Worm (Caenorhabditis elegans) whole organism, L4/young adult: Measurements from ENCODE around the gene Y38C1BA.1.

ENCODE experiments used
- W03F9.2 ChIP-seq: fragments of 150-350 bp; optimal IDR thresholded peaks from 2 replicates; lab custom pipeline; 2014; ENCODE audit warnings: missing biosample characterization, missing genetic modification characterization
- dao-5 ChIP-seq: sonication (generic microtip); optimal IDR thresholded peaks from 2 replicates; lab custom pipeline; 2016; ENCODE audit warnings: missing genotype, missing genetic modification characterization, moderate library complexity, missing compliant biosample characterization
- him-1 ChIP-seq: sonication (generic microtip); optimal IDR thresholded peaks from 2 replicates; lab custom pipeline; 2016; ENCODE audit warnings: missing genotype, missing genetic modification reagents, missing genetic modification characterization, missing compliant biosample characterization

Y38C1BA.1 gene

ce11 chrIV:1803882-1804281, at the start of gene Y38C1BA.1:
Gene Y38C1BA.1, minus strand, starts transcription at chrIV:1803982.
- no peak for TF ChIP-seq him-1 (tag; lab: Kevin White, UChicago)

ce11 chrIV:1847912-1848311, 44.1 kb upstream of the Y38C1BA.1 start, which contains the start of gene egl-4:
Gene egl-4, plus strand, starts transcription at chrIV:1848071.
- TF ChIP-seq dao-5, result no peak
- TF ChIP-seq W03F9.2 (tag; lab: Kevin White, UChicago), result no peak

ce11 chrIV:1846451-1846850, 42.7 kb upstream of the Y38C1BA.1 start:
- TF ChIP-seq dao-5 (no peak), W03F9.2 (tag; lab: Kevin White, UChicago) (no peak), him-1 (tag; lab: Kevin White, UChicago) (no peak)

- no peak for TF ChIP-seq W03F9.2 (tag; lab: Kevin White, UChicago)
- peak; percentile 48 for TF ChIP-seq him-1 (tag; lab: Kevin White, UChicago)
Measured at ce11 chrIV:1845061-1845460, 41.3 kb upstream of the Y38C1BA.1 start.

- TF ChIP-seq dao-5 (no peak), him-1 (tag; lab: Kevin White, UChicago) (no peak)
Measured at ce11 chrIV:1844624-1845023, 40.8 kb upstream of the Y38C1BA.1 start.

- TF ChIP-seq W03F9.2 (tag; lab: Kevin White, UChicago) (no peak), dao-5 (no peak), him-1 (tag; lab: Kevin White, UChicago) (no peak)
Measured at ce11 chrIV:1843611-1844010, 39.8 kb upstream of the Y38C1BA.1 start.

- no peak for TF ChIP-seq W03F9.2 (tag; lab: Kevin White, UChicago)
- no peak for TF ChIP-seq dao-5
- no peak for TF ChIP-seq him-1 (tag; lab: Kevin White, UChicago)
Measured at ce11 chrIV:1842314-1842713, 38.5 kb upstream of the Y38C1BA.1 start.

- TF ChIP-seq W03F9.2 (tag; lab: Kevin White, UChicago), result no peak
- TF ChIP-seq him-1 (tag; lab: Kevin White, UChicago), result no peak
- no peak for TF ChIP-seq dao-5
Measured at ce11 chrIV:1838583-1838982, 34.8 kb upstream of the Y38C1BA.1 start.

- no peak for TF ChIP-seq dao-5
- no peak for TF ChIP-seq W03F9.2 (tag; lab: Kevin White, UChicago)
- TF ChIP-seq him-1 (tag; lab: Kevin White, UChicago), result no peak
Measured at ce11 chrIV:1837134-1837533, 33.4 kb upstream of the Y38C1BA.1 start.

ce11 chrIV:1834972-1835371, 31.2 kb upstream of the Y38C1BA.1 start:
- TF ChIP-seq him-1 (tag; lab: Kevin White, UChicago) (no peak), W03F9.2 (tag; lab: Kevin White, UChicago) (no peak), dao-5 (no peak)

ce11 chrIV:1834242-1834641, 30.5 kb upstream of the Y38C1BA.1 start, which contains the start of gene ccm-2:
Gene ccm-2, plus strand, starts transcription at chrIV:1834628.
- TF ChIP-seq W03F9.2 (tag; lab: Kevin White, UChicago), result no peak
- no peak for TF ChIP-seq him-1 (tag; lab: Kevin White, UChicago)
- TF ChIP-seq dao-5, result no peak

ce11 chrIV:1833115-1833514, 29.3 kb upstream of the Y38C1BA.1 start:
- TF ChIP-seq W03F9.2 (tag; lab: Kevin White, UChicago) (no peak), dao-5 (no peak), him-1 (tag; lab: Kevin White, UChicago) (no peak)

- TF ChIP-seq W03F9.2 (tag; lab: Kevin White, UChicago), result no peak
- TF ChIP-seq him-1 (tag; lab: Kevin White, UChicago), result no peak
Measured at ce11 chrIV:1827362-1827761, 23.6 kb upstream of the Y38C1BA.1 start.

- TF ChIP-seq W03F9.2 (tag; lab: Kevin White, UChicago) (no peak), dao-5 (no peak), him-1 (tag; lab: Kevin White, UChicago) (no peak)
Measured at ce11 chrIV:1826737-1827136, 23.0 kb upstream of the Y38C1BA.1 start.

ce11 chrIV:1825789-1826188, 22.0 kb upstream of the Y38C1BA.1 start:
- no peak for TF ChIP-seq dao-5
- TF ChIP-seq W03F9.2 (tag; lab: Kevin White, UChicago), result no peak
- TF ChIP-seq him-1 (tag; lab: Kevin White, UChicago), result no peak

- TF ChIP-seq W03F9.2 (tag; lab: Kevin White, UChicago), result no peak
- no peak for TF ChIP-seq dao-5
- peak; percentile 82 for TF ChIP-seq him-1 (tag; lab: Kevin White, UChicago)
Measured at ce11 chrIV:1824065-1824531, 20.3 kb upstream of the Y38C1BA.1 start, which contains the start of gene cmk-1. Gene cmk-1, plus strand, starts transcription at chrIV:1824481.
